Fruit fly (Drosophila melanogaster) whole organism, embryonic: ENCODE data around the gene CG14721.
A peak's percentile ranks its signal among the peaks of the same experiment; 100 is the strongest.

Experiments
- Asciz ChIP-seq: fragments of 200-800 bp; sonication (Bioruptor generic); optimal IDR thresholded peaks from 2 replicates; lab custom pipeline; 2017; ENCODE audit warnings: missing biosample characterization, mild to moderate bottlenecking, missing genetic modification characterization, missing genetic modification reagents
- BEAF-32 ChIP-seq: fragments of 200-800 bp; sonication (Bioruptor generic); optimal IDR thresholded peaks from 3 replicates; lab custom pipeline; 2017; ENCODE audit warnings: missing biosample characterization, missing genetic modification characterization, mild to moderate bottlenecking, moderate library complexity, missing genetic modification reagents
- CG10267 ChIP-seq: fragments of 200-800 bp; sonication (Bioruptor generic); optimal IDR thresholded peaks from 2 replicates; lab custom pipeline; 2018; ENCODE audit warnings: missing biosample characterization, mild to moderate bottlenecking, missing genetic modification characterization, moderate library complexity
- CG10543 ChIP-seq: fragments of 200-800 bp; sonication (Bioruptor generic); optimal IDR thresholded peaks from 3 replicates; lab custom pipeline; 2017; ENCODE audit warnings: missing biosample characterization, mild to moderate bottlenecking, missing genetic modification characterization, moderate library complexity
- CG12659 ChIP-seq: fragments of 200-800 bp; sonication (Bioruptor generic); optimal IDR thresholded peaks from 3 replicates; lab custom pipeline; 2017; ENCODE audit warnings: mild to moderate bottlenecking, missing biosample characterization, missing genetic modification reagents, missing genetic modification characterization
- CG14965 ChIP-seq: fragments of 200-800 bp; sonication (Bioruptor generic); optimal IDR thresholded peaks from 2 replicates; lab custom pipeline; 2016; ENCODE audit warnings: missing biosample characterization, missing genetic modification characterization, borderline replicate concordance
- CG15514 ChIP-seq: fragments of 200-800 bp; sonication (Bioruptor generic); optimal IDR thresholded peaks from 3 replicates; lab custom pipeline; 2017; ENCODE audit warnings: missing biosample characterization, missing genetic modification characterization, mild to moderate bottlenecking, moderate library complexity, missing genetic modification reagents
- CG16813 ChIP-seq: fragments of 200-800 bp; sonication (Bioruptor generic); IDR thresholded peaks from 3 replicates; pipeline ENCODE4 v1.3.6; 2022; ENCODE audit warnings: missing biosample characterization, missing genetic modification characterization; ENCODE audit not compliant: partially characterized antibody
- CG17829 ChIP-seq: fragments of 200-800 bp; optimal IDR thresholded peaks from 2 replicates; lab custom pipeline; 2019; ENCODE audit warnings: missing biosample characterization, mild to moderate bottlenecking, missing genetic modification characterization, moderate library complexity
- CG1832 ChIP-seq: fragments of 200-800 bp; sonication (Bioruptor generic); optimal IDR thresholded peaks from 2 replicates; lab custom pipeline; 2017; ENCODE audit warnings: missing biosample characterization, mild to moderate bottlenecking, missing genetic modification characterization, inconsistent platforms
- CG2875 ChIP-seq: fragments of 200-800 bp; sonication (Bioruptor generic); optimal IDR thresholded peaks from 2 replicates; lab custom pipeline; 2017; ENCODE audit warnings: missing biosample characterization, mild to moderate bottlenecking, missing genetic modification characterization, missing genetic modification reagents
- CG30403 ChIP-seq: fragments of 200-800 bp; sonication (Bioruptor generic); optimal IDR thresholded peaks from 3 replicates; lab custom pipeline; 2016; ENCODE audit warnings: missing biosample characterization, missing genetic modification characterization
- CG3847 ChIP-seq: fragments of 200-800 bp; sonication (Bioruptor generic); IDR thresholded peaks from 2 replicates; pipeline ENCODE4 v1.3.6; 2022; ENCODE audit warnings: missing biosample characterization, missing genetic modification characterization
- CG6683 ChIP-seq: fragments of 200-800 bp; sonication (Bioruptor generic); optimal IDR thresholded peaks from 2 replicates; lab custom pipeline; 2017; ENCODE audit warnings: missing biosample characterization, mild to moderate bottlenecking, missing genetic modification characterization, missing genetic modification reagents
- CG7357 ChIP-seq: fragments of 200-800 bp; sonication (Bioruptor generic); IDR thresholded peaks from 3 replicates; pipeline ENCODE4 v1.3.6; 2022; ENCODE audit warnings: missing biosample characterization, missing genetic modification characterization
- CG7839 ChIP-seq: fragments of 200-800 bp; sonication (Bioruptor generic); optimal IDR thresholded peaks from 3 replicates; lab custom pipeline; 2018; ENCODE audit warnings: missing biosample characterization, mild to moderate bottlenecking, missing genetic modification characterization, moderate library complexity
- CG7987 ChIP-seq: fragments of 200-800 bp; sonication (Bioruptor generic); optimal IDR thresholded peaks from 2 replicates; lab custom pipeline; 2018; ENCODE audit warnings: missing biosample characterization, mild to moderate bottlenecking, missing genetic modification characterization, moderate library complexity
- CG9215 ChIP-seq: fragments of 200-800 bp; sonication (Bioruptor generic); IDR thresholded peaks from 2 replicates; pipeline ENCODE4 v1.3.6; 2022; ENCODE audit warnings: missing biosample characterization, missing genetic modification characterization
- CTCF ChIP-seq: fragments of 200-800 bp; sonication (Bioruptor generic); optimal IDR thresholded peaks from 2 replicates; lab custom pipeline; 2017; ENCODE audit warnings: missing biosample characterization, mild to moderate bottlenecking, missing genetic modification characterization, moderate library complexity
- Dad ChIP-seq: fragments of 200-800 bp; sonication (Bioruptor generic); optimal IDR thresholded peaks from 3 replicates; lab custom pipeline; 2016; ENCODE audit warnings: missing biosample characterization, missing genetic modification characterization
- Dfd ChIP-seq, 2 experiments: fragments of >200 bp; optimal IDR thresholded peaks; 2 replicates each; lab custom pipeline; 2017; ENCODE audit warnings: missing biosample characterization in 2 of 2, missing genetic modification characterization in 2 of 2
- Doc2 ChIP-seq: fragments of 200-800 bp; sonication (Bioruptor generic); IDR thresholded peaks from 2 replicates; pipeline ENCODE4 v1.3.6; 2022; ENCODE audit warnings: missing biosample characterization, missing genetic modification characterization
- E2f1 ChIP-seq: fragments of 200-800 bp; sonication (Bioruptor generic); IDR thresholded peaks from 2 replicates; pipeline ENCODE4 v1.3.6; 2022; ENCODE audit warnings: missing biosample characterization, missing genetic modification characterization
- Fer1 ChIP-seq: fragments of 200-800 bp; sonication (Bioruptor generic); optimal IDR thresholded peaks from 2 replicates; lab custom pipeline; 2017; ENCODE audit warnings: missing biosample characterization, mild to moderate bottlenecking, missing genetic modification characterization
- Med ChIP-seq: fragments of 200-800 bp; sonication (Bioruptor generic); peaks from one replicate; lab custom pipeline; 2016; ENCODE audit warnings: missing biosample characterization, missing genetic modification characterization, mild to moderate bottlenecking, inconsistent platforms, moderate library complexity
- NC2α ChIP-seq: fragments of 200-800 bp; sonication (Bioruptor generic); optimal IDR thresholded peaks from 2 replicates; lab custom pipeline; 2016; ENCODE audit warnings: missing biosample characterization, missing genetic modification characterization
- Nf-YA ChIP-seq: fragments of 200-800 bp; sonication (Bioruptor generic); IDR thresholded peaks from 2 replicates; pipeline ENCODE4 v1.3.6; 2022; ENCODE audit warnings: missing biosample characterization, missing genetic modification characterization
- Nf-YC ChIP-seq: fragments of 200-800 bp; optimal IDR thresholded peaks from 3 replicates; lab custom pipeline; 2019; ENCODE audit warnings: missing biosample characterization, mild to moderate bottlenecking, missing genetic modification characterization, moderate library complexity
- PHDP ChIP-seq: fragments of 200-800 bp; sonication (Bioruptor generic); optimal IDR thresholded peaks from 3 replicates; lab custom pipeline; 2018; ENCODE audit warnings: missing biosample characterization, mild to moderate bottlenecking, missing genetic modification characterization, moderate library complexity
- Trl ChIP-seq, 3 experiments: fragments of >200 bp in 2 of 3; fragments of 200-800 bp in 1 of 3; sonication (Bioruptor generic) in 1 of 3; optimal IDR thresholded peaks; 2 replicates in 1 of 3; 3 replicates in 2 of 3; lab custom pipeline; 2016 to 2017; ENCODE audit warnings: missing biosample characterization in 1 of 3, missing genetic modification characterization in 1 of 3
- bab2 ChIP-seq: fragments of 200-800 bp; sonication (Bioruptor generic); optimal IDR thresholded peaks from 2 replicates; lab custom pipeline; 2016; ENCODE audit warnings: missing biosample characterization, missing genetic modification characterization
- chm ChIP-seq: fragments of 200-800 bp; sonication (Bioruptor generic); IDR thresholded peaks from 2 replicates; pipeline ENCODE4 v1.3.6; 2022; ENCODE audit warnings: missing biosample characterization, missing genetic modification characterization
- da ChIP-seq: fragments of 200-800 bp; sonication (Bioruptor generic); optimal IDR thresholded peaks from 2 replicates; lab custom pipeline; 2016; ENCODE audit warnings: missing biosample characterization, missing genetic modification characterization
- dm ChIP-seq: fragments of 200-800 bp; sonication (Bioruptor generic); optimal IDR thresholded peaks from 3 replicates; lab custom pipeline; 2016; ENCODE audit warnings: missing biosample characterization, missing genetic modification characterization
- dmrt99B ChIP-seq: fragments of 200-800 bp; sonication (Bioruptor generic); optimal IDR thresholded peaks from 2 replicates; lab custom pipeline; 2018; ENCODE audit warnings: missing biosample characterization, mild to moderate bottlenecking, missing genetic modification characterization, moderate library complexity
- en ChIP-seq: fragments of 200-800 bp; sonication (Bioruptor generic); optimal IDR thresholded peaks from 2 replicates; lab custom pipeline; 2016; ENCODE audit warnings: missing biosample characterization, missing genetic modification characterization
- ewg ChIP-seq: fragments of 200-800 bp; sonication (Bioruptor generic); optimal IDR thresholded peaks from 3 replicates; lab custom pipeline; 2017; ENCODE audit warnings: mild to moderate bottlenecking, missing biosample characterization, missing genetic modification reagents, missing genetic modification characterization
- h ChIP-seq: fragments of >200 bp; optimal IDR thresholded peaks from 2 replicates; lab custom pipeline; 2017
- ham ChIP-seq: fragments of 200-800 bp; sonication (Bioruptor generic); IDR thresholded peaks from 2 replicates; pipeline ENCODE4 v1.3.6; 2022; ENCODE audit warnings: missing biosample characterization, missing genetic modification characterization
- her ChIP-seq: fragments of 200-800 bp; sonication (Bioruptor generic); optimal IDR thresholded peaks from 2 replicates; lab custom pipeline; 2016; ENCODE audit warnings: missing biosample characterization, missing genetic modification characterization
- onecut ChIP-seq: fragments of 200-800 bp; sonication (Bioruptor generic); IDR thresholded peaks from 2 replicates; pipeline ENCODE4 v1.3.6; 2022; ENCODE audit warnings: missing biosample characterization, missing genetic modification characterization
- otp ChIP-seq: fragments of 200-800 bp; sonication (Bioruptor generic); IDR thresholded peaks from 3 replicates; pipeline ENCODE4, ENCODE4 v1.3.6; 2022; ENCODE audit warnings: missing biosample characterization, missing genetic modification characterization
- pnt ChIP-seq: fragments of 200-800 bp; sonication (Bioruptor generic); optimal IDR thresholded peaks from 3 replicates; lab custom pipeline; 2016; ENCODE audit warnings: missing biosample characterization, missing genetic modification characterization
- psq ChIP-seq: fragments of 200-800 bp; sonication (Bioruptor generic); optimal IDR thresholded peaks from 2 replicates; lab custom pipeline; 2017; ENCODE audit warnings: missing biosample characterization, missing genetic modification characterization
- sens ChIP-seq: fragments of 200-800 bp; sonication (Bioruptor generic); peaks from one replicate; lab custom pipeline; 2016; ENCODE audit warnings: missing biosample characterization, missing genetic modification characterization
- sob ChIP-seq: fragments of 200-800 bp; sonication (Bioruptor generic); IDR thresholded peaks from 2 replicates; pipeline ENCODE4 v1.3.6; 2022; ENCODE audit warnings: missing biosample characterization, missing genetic modification characterization
- tll ChIP-seq, 2 experiments: fragments of 200-800 bp in 1 of 2; fragments of >200 bp in 1 of 2; sonication (Bioruptor generic) in 1 of 2; optimal IDR thresholded peaks; 2 replicates each; lab custom pipeline; 2017 to 2019; ENCODE audit warnings: missing biosample characterization in 2 of 2, missing genetic modification characterization in 2 of 2, mild to moderate bottlenecking in 1 of 2, moderate library complexity in 1 of 2
- unc-4 ChIP-seq: fragments of 200-800 bp; sonication (Bioruptor generic); IDR thresholded peaks from 2 replicates; pipeline ENCODE4 v1.3.6; 2022; ENCODE audit warnings: missing biosample characterization, missing genetic modification characterization; ENCODE audit not compliant: partially characterized antibody
- yki ChIP-seq: fragments of >200 bp; optimal IDR thresholded peaks from 3 replicates; lab custom pipeline; 2018
- zen2 ChIP-seq: fragments of 200-800 bp; sonication (Bioruptor generic); IDR thresholded peaks from 3 replicates; pipeline ENCODE4 v1.3.6; 2022; ENCODE audit warnings: missing biosample characterization, missing genetic modification characterization; ENCODE audit not compliant: partially characterized antibody
- zfh2 ChIP-seq: fragments of 200-800 bp; sonication (Bioruptor generic); optimal IDR thresholded peaks from 2 replicates; lab custom pipeline; 2016; ENCODE audit warnings: missing biosample characterization, missing genetic modification characterization

Gene CG14721

DNA sequence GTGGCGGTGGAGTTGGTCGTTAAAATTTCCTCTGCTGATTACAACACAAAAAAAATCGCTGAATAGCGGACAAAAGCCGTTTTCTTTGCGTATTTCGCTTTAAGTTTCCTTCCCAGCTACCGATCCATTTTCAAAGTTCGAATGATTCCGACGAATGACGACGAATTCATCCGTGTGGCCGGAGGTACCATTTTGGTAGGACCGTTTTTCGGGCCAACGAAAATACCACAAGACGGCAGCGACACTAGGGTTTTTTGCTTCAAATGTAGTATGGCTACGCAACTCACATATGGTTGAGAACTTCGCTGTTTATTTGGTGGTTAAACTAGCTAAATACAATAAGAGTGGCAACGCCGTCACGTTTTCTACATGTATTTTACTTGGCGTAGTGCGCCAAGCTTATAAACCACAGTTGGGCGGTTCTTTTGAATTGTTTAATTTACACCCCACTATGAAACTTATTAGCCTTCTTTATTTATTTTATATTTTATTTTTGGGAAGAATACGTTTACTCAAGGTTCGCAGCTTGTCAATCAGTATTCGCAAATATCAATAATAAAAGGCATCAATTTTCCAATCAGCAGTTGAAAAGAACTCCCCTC is 29.1 kb downstream of the CG14721 start, which contains the start of gene Lk6 (continued):
- TF ChIP-seq sob (no peak), dmrt99B (tag; lab: Kevin White, UChicago) (no peak), onecut (no peak; the same call in 1 of the 2 replicates), otp (GFP tag; lab: Robert Waterston, UW) (no peak), unc-4 (no peak), CG16813 (GFP tag; lab: Robert Waterston, UW) (no peak), CG15514 (GFP tag; lab: Kevin White, UChicago) (peak; percentile 93), h (no peak), CG7987 (GFP tag; lab: Kevin White, UChicago) (peak; percentile 81), yki (lab: Kevin White, UChicago) (no peak), NC2α (no peak), E2f1 (no peak), CG2875 (GFP tag; lab: Kevin White, UChicago) (peak; percentile 27), Asciz (GFP tag; lab: Kevin White, UChicago) (peak; percentile 43), CG1832 (GFP tag; lab: Kevin White, UChicago) (no peak), zen2 (GFP tag; lab: Robert Waterston, UW) (no peak), BEAF-32 (GFP tag; lab: Kevin White, UChicago) (peak; percentile 61), CG7357 (GFP tag; lab: Robert Waterston, UW) (peak; percentile 73; the same call in 2 of the 3 replicates), Nf-YC (peak; percentile 71), CG30403 (GFP tag; lab: Kevin White, UChicago) (peak; percentile 25), Dfd (GFP tag; optimal IDR thresholded peaks at IDR 0.05; lab: Kevin White, UChicago) (no peak), Nf-YA (GFP tag; lab: Robert Waterston, UW) (no peak), psq (no peak), bab2 (GFP tag; lab: Kevin White, UChicago) (peak; percentile 16), CG9215 (GFP tag; lab: Robert Waterston, UW) (no peak), ham (no peak), pnt (GFP tag; lab: Kevin White, UChicago) (peak; percentile 7), tll (GFP tag; optimal IDR thresholded peaks at IDR 0.05; lab: Kevin White, UChicago) (no peak), CG3847 (GFP tag; lab: Robert Waterston, UW) (no peak), da (GFP tag; lab: Kevin White, UChicago) (peak; percentile 5), Med (GFP tag; lab: Kevin White, UChicago) (peak; percentile 96), dm (peak; percentile 9), CG17829 (tag; lab: Kevin White, UChicago) (peak; percentile 74), her (GFP tag; lab: Kevin White, UChicago) (peak; percentile 74), CG12659 (peak; percentile 91), chm (GFP tag; lab: Robert Waterston, UW) (no peak), CG6683 (GFP tag; lab: Kevin White, UChicago) (no peak), sens (GFP tag; lab: Kevin White, UChicago) (peak; percentile 72), Trl (optimal IDR thresholded peaks at IDR 0.05; lab: Kevin White, UChicago) (no peak), Trl (GFP tag; optimal IDR thresholded peaks at IDR 0.05; lab: Kevin White, UChicago) (peak; percentile 14), CG10267 (tag; lab: Kevin White, UChicago) (peak; percentile 86), CTCF (GFP tag; lab: Kevin White, UChicago) (peak; percentile 89), en (GFP tag; lab: Kevin White, UChicago) (no peak), CG14965 (GFP tag; lab: Kevin White, UChicago) (no peak), ewg (no peak), CG7839 (tag; lab: Kevin White, UChicago) (peak; percentile 36), Dad (GFP tag; lab: Kevin White, UChicago) (peak; percentile 42), Fer1 (peak; percentile 82), zfh2 (GFP tag; lab: Kevin White, UChicago) (peak; percentile 39), Doc2 (GFP tag; lab: Robert Waterston, UW) (no peak), PHDP (peak; percentile 70), CG10543 (peak; percentile 82)
